Worm (Caenorhabditis elegans) whole organism, late embryonic: ENCODE results near the gene frpr-2.

Experiments
- K09A11.1 ChIP-seq: sonication (generic microtip); optimal IDR thresholded peaks from 2 replicates; lab custom pipeline; 2017; ENCODE audit warnings: antibody characterized with exemption, mild to moderate bottlenecking, missing genetic modification characterization, missing compliant biosample characterization; ENCODE audit not compliant: insufficient read depth
- T23F11.4 ChIP-seq: fragments of 200-800 bp; sonication (Bioruptor generic); optimal IDR thresholded peaks from 2 replicates; lab custom pipeline; 2018; ENCODE audit warnings: mild to moderate bottlenecking, missing genetic modification characterization, missing compliant biosample characterization
- ahr-1 ChIP-seq: sonication (generic microtip); optimal IDR thresholded peaks from 2 replicates; lab custom pipeline; 2016; ENCODE audit warnings: missing genetic modification characterization, missing compliant biosample characterization
- ama-1 ChIP-seq: fragments of 150-350 bp; optimal IDR thresholded peaks from 2 replicates; lab custom pipeline; 2014
- ceh-14 ChIP-seq: sonication (generic microtip); optimal IDR thresholded peaks from 2 replicates; lab custom pipeline; 2016; ENCODE audit warnings: missing genotype, missing genetic modification characterization, missing compliant biosample characterization
- ceh-18 ChIP-seq: sonication (generic microtip); optimal IDR thresholded peaks from 2 replicates; lab custom pipeline; 2016; ENCODE audit warnings: missing genetic modification characterization, missing compliant biosample characterization
- ceh-19 ChIP-seq: fragments of 200-800 bp; sonication (Bioruptor generic); optimal IDR thresholded peaks from 2 replicates; lab custom pipeline; 2018; ENCODE audit warnings: mild to moderate bottlenecking, missing genetic modification characterization, missing compliant biosample characterization
- ceh-2 ChIP-seq: sonication (generic microtip); optimal IDR thresholded peaks from 2 replicates; lab custom pipeline; 2016; ENCODE audit warnings: missing genotype, missing genetic modification characterization, missing compliant biosample characterization
- ceh-22 ChIP-seq: sonication (generic microtip); optimal IDR thresholded peaks from 2 replicates; lab custom pipeline; 2017; ENCODE audit warnings: missing biosample characterization, missing genetic modification characterization
- ceh-30 ChIP-seq: fragments of 150-350 bp; optimal IDR thresholded peaks from 2 replicates; lab custom pipeline; 2014; ENCODE audit warnings: missing biosample characterization, missing genetic modification characterization
- ceh-34 ChIP-seq: sonication (generic microtip); optimal IDR thresholded peaks from 2 replicates; lab custom pipeline; 2016; ENCODE audit warnings: mild to moderate bottlenecking, missing genetic modification characterization, missing compliant biosample characterization
- ceh-48 ChIP-seq: sonication (generic microtip); optimal IDR thresholded peaks from 2 replicates; lab custom pipeline; 2016; ENCODE audit warnings: missing genetic modification characterization, inconsistent platforms, missing compliant biosample characterization
- ceh-9 ChIP-seq: sonication (generic microtip); optimal IDR thresholded peaks from 2 replicates; lab custom pipeline; 2016; ENCODE audit warnings: mild to moderate bottlenecking, missing genetic modification characterization, inconsistent platforms, missing compliant biosample characterization
- che-1 ChIP-seq: sonication (generic microtip); optimal IDR thresholded peaks from 2 replicates; lab custom pipeline; 2016; ENCODE audit warnings: mild to moderate bottlenecking, missing genetic modification characterization, missing compliant biosample characterization
- elt-4 ChIP-seq: sonication (generic microtip); optimal IDR thresholded peaks from 2 replicates; lab custom pipeline; 2016; ENCODE audit warnings: missing genetic modification characterization, missing compliant biosample characterization
- eyg-1 ChIP-seq: sonication (generic microtip); optimal IDR thresholded peaks from 2 replicates; lab custom pipeline; 2016; ENCODE audit warnings: missing genotype, missing genetic modification characterization, missing compliant biosample characterization
- fkh-6 ChIP-seq: sonication (generic microtip); optimal IDR thresholded peaks from 2 replicates; lab custom pipeline; 2016; ENCODE audit warnings: missing genetic modification characterization, missing compliant biosample characterization
- hlh-13 ChIP-seq: fragments of 200-800 bp; sonication (Bioruptor generic); optimal IDR thresholded peaks from 2 replicates; lab custom pipeline; 2018; ENCODE audit warnings: mild to moderate bottlenecking, missing genetic modification characterization, missing compliant biosample characterization
- hlh-30 ChIP-seq: sonication (generic microtip); optimal IDR thresholded peaks from 2 replicates; lab custom pipeline; 2017; ENCODE audit warnings: antibody characterized with exemption, missing genetic modification characterization, missing compliant biosample characterization; ENCODE audit not compliant: insufficient read depth
- hlh-6 ChIP-seq: sonication (generic microtip); optimal IDR thresholded peaks from 2 replicates; lab custom pipeline; 2016; ENCODE audit warnings: missing genotype, missing genetic modification characterization, missing compliant biosample characterization
- hlh-8 ChIP-seq: sonication (generic microtip); optimal IDR thresholded peaks from 2 replicates; lab custom pipeline; 2016; ENCODE audit warnings: missing genotype, missing genetic modification characterization, missing compliant biosample characterization
- lin-11 ChIP-seq: fragments of 200-800 bp; sonication (Bioruptor generic); optimal IDR thresholded peaks from 2 replicates; lab custom pipeline; 2018; ENCODE audit warnings: mild to moderate bottlenecking, missing genetic modification characterization, missing compliant biosample characterization
- mec-3 ChIP-seq: sonication (generic microtip); optimal IDR thresholded peaks from 2 replicates; lab custom pipeline; 2016; ENCODE audit warnings: borderline replicate concordance, missing genetic modification characterization, missing compliant biosample characterization
- nfya-1 ChIP-seq: sonication (generic microtip); optimal IDR thresholded peaks from 2 replicates; lab custom pipeline; 2017; ENCODE audit warnings: missing genetic modification characterization, mild to moderate bottlenecking, missing compliant biosample characterization, antibody characterized with exemption, moderate library complexity
- nhr-11 ChIP-seq: fragments of 150-350 bp; optimal IDR thresholded peaks from 2 replicates; lab custom pipeline; 2014; ENCODE audit warnings: missing biosample characterization, missing genetic modification characterization
- nhr-232 ChIP-seq: sonication (generic microtip); optimal IDR thresholded peaks from 2 replicates; lab custom pipeline; 2016; ENCODE audit warnings: missing genetic modification characterization, missing compliant biosample characterization
- pha-4 ChIP-seq: fragments of 150-350 bp; optimal IDR thresholded peaks from 2 replicates; lab custom pipeline; 2018; ENCODE audit warnings: missing biosample characterization, missing genetic modification reagents, missing genetic modification characterization
- pros-1 ChIP-seq: fragments of 150-350 bp; optimal IDR thresholded peaks from 2 replicates; lab custom pipeline; 2014; ENCODE audit warnings: missing biosample characterization, missing genetic modification reagents, missing genetic modification characterization
- sox-2 ChIP-seq: fragments of 200-800 bp; sonication (Bioruptor generic); IDR thresholded peaks from 2 replicates; pipeline ENCODE4 v1.3.6; 2022; ENCODE audit warnings: missing genetic modification reagents, missing genetic modification characterization, missing compliant biosample characterization
- sox-4 ChIP-seq: sonication (generic microtip); optimal IDR thresholded peaks from 2 replicates; lab custom pipeline; 2017; ENCODE audit warnings: mild to moderate bottlenecking, missing genetic modification characterization, inconsistent platforms, missing compliant biosample characterization
- tbx-2 ChIP-seq: sonication (generic microtip); optimal IDR thresholded peaks from 2 replicates; lab custom pipeline; 2016; ENCODE audit warnings: missing genetic modification characterization, missing compliant biosample characterization
- tbx-7 ChIP-seq: sonication (generic microtip); optimal IDR thresholded peaks from 2 replicates; lab custom pipeline; 2016; ENCODE audit warnings: missing genotype, missing genetic modification characterization, missing compliant biosample characterization
- unc-3 ChIP-seq, 2 experiments: fragments of 200-800 bp in 1 of 2; sonication (Bioruptor generic) in 1 of 2; sonication (generic microtip) in 1 of 2; conservative IDR thresholded peaks in 1 of 2; optimal IDR thresholded peaks in 1 of 2; 2 replicates each; pipeline versions ENCODE4 v1.3.6 to Lab custom; 2016 to 2022; ENCODE audit warnings: missing compliant biosample characterization in 2 of 2, missing genetic modification characterization in 2 of 2, missing genetic modification reagents in 1 of 2
- unc-55 ChIP-seq: sonication (generic microtip); optimal IDR thresholded peaks from 2 replicates; lab custom pipeline; 2017; ENCODE audit warnings: missing biosample characterization, missing genetic modification reagents, missing genetic modification characterization
- zip-5 ChIP-seq: sonication (generic microtip); optimal IDR thresholded peaks from 2 replicates; lab custom pipeline; 2016; ENCODE audit warnings: missing genetic modification characterization, missing compliant biosample characterization
- ztf-16 ChIP-seq: sonication (generic microtip); optimal IDR thresholded peaks from 2 replicates; lab custom pipeline; 2017; ENCODE audit warnings: missing genetic modification characterization, missing compliant biosample characterization

The frpr-2 gene

DNA sequence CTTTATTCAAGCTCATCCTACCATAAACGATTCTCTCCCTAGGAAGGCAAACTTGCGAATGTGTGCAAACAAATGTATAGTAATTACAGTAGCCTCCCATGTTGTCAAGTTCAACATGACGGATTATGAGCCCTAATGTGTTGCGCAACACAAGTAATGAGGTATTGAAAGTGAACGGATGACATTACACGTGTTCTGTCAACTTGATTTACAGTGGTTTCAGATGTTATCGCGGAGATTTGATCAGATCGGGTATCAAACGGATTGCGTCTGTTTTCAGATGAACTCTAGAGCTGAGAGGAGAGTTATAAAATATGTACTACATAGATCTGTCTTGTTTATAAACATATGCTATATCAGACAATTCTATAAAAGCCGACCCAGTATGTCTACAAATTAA lies 37.1 kb downstream of the frpr-2 start:
- TF ChIP-seq nhr-11 (tag; lab: Kevin White, UChicago) (no peak), ahr-1 (tag; lab: Kevin White, UChicago) (no peak), fkh-6 (tag; lab: Kevin White, UChicago) (no peak), unc-55 (no peak), sox-4 (tag; lab: Kevin White, UChicago) (no peak), hlh-30 (tag; lab: Kevin White, UChicago) (no peak), lin-11 (tag; lab: Kevin White, UChicago) (no peak), hlh-13 (no peak), ceh-48 (tag; lab: Kevin White, UChicago) (no peak)

DNA sequence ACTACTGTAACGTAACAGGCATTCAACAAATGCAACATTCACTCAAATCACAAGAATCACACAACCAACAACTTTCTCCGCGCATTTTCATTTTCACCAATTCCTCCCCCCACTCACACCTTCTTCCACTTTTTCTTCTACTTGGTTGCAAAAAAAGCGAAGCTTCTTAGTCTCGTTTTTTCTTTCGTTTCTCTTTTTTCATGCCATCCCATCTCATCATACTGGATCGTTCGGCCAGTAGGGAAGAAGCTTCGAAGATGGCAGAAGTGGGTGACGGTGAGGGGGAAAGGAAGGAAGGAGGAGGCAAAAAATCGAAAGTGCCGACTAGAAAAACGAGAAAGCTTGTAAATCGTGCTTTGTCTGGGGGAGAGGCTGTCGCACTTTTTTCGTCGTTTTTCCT lies 37.8 kb downstream of the frpr-2 start:
- TF ChIP-seq sox-2 (GFP tag; lab: Robert Waterston, UW) (no peak), hlh-6 (no peak), ceh-30 (tag; lab: Kevin White, UChicago) (no peak), ama-1 (lab: Kevin White, UChicago) (no peak), eyg-1 (tag; lab: Kevin White, UChicago) (no peak), ceh-34 (tag; lab: Kevin White, UChicago) (no peak), ceh-9 (no peak)

DNA sequence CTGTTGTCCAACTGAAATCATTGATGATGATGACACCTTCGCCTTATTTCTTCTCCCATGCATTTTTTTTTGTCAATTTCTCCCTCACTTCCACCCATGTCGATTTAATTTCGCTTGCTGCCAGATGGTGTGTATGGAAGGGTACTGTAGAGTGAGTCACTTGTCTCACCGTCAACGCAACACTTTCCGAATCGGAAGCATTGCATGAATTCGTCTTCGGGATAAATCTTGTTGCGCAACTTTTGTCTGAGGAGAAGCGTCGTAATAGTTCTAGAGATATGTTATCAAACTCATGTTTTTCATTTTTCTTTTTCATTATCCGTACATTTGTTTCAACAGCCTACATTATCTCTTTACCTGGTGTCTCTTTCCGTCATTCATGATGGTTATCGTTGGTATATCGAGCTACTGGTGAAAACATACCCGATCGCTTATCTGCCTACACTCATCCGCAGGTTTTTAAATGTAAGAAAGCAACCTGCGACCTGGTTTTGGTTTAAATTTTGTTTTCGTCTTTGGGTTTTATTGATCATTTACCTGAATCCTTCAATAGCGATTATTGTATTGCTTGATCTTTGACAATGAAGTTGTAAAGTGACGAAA lies 39.3 kb downstream of the frpr-2 start:
- TF ChIP-seq ceh-14 (no peak), ahr-1 (tag; lab: Kevin White, UChicago) (no peak), ceh-2 (tag; lab: Kevin White, UChicago) (no peak), tbx-7 (tag; lab: Kevin White, UChicago) (no peak), nhr-232 (tag; lab: Kevin White, UChicago) (no peak), pha-4 (no peak), mec-3 (tag; lab: Kevin White, UChicago) (no peak), zip-5 (tag; lab: Kevin White, UChicago) (no peak), unc-3 (GFP tag; conservative IDR thresholded peaks at IDR 0.05; lab: Robert Waterston, UW) (no peak), unc-3 (tag; optimal IDR thresholded peaks at IDR 0.05; lab: Kevin White, UChicago) (no peak), pros-1 (tag; lab: Kevin White, UChicago) (no peak), tbx-2 (no peak), ceh-34 (tag; lab: Kevin White, UChicago) (no peak), hlh-8 (tag; lab: Kevin White, UChicago) (no peak), ceh-19 (GFP tag; lab: Kevin White, UChicago) (no peak), ceh-18 (tag; lab: Kevin White, UChicago) (no peak), eyg-1 (tag; lab: Kevin White, UChicago) (no peak), sox-2 (GFP tag; lab: Robert Waterston, UW) (no peak), ceh-48 (tag; lab: Kevin White, UChicago) (no peak), nfya-1 (tag; lab: Kevin White, UChicago) (no peak)

DNA sequence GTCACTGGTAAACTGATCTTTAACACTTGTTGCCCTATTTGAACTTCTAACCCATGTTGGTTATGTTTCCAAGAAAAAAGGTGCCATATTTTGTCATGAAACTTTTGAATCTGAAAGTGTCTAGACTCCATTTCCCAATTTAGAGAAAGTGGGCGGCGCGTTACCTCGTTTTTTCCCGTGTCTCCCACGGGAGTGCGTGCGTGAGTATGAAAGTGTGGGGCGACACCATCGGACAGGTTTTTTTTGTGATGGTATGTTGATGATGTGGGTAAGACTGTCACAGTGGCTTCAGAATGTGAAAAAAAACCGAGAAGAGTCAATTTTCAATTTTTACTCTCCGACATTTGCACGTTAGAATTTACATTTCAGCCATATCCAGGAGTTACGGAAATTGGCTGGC lies 40.5 kb downstream of the frpr-2 start:
- TF ChIP-seq che-1 (tag; lab: Kevin White, UChicago) (no peak), sox-2 (GFP tag; lab: Robert Waterston, UW) (no peak), zip-5 (tag; lab: Kevin White, UChicago) (no peak), unc-55 (no peak), T23F11.4 (GFP tag; lab: Kevin White, UChicago) (no peak), K09A11.1 (tag; lab: Kevin White, UChicago) (no peak), tbx-2 (no peak), hlh-6 (no peak), ceh-22 (tag; lab: Kevin White, UChicago) (no peak), ceh-9 (no peak), ztf-16 (tag; lab: Kevin White, UChicago) (no peak), ceh-18 (tag; lab: Kevin White, UChicago) (no peak), elt-4 (tag; lab: Kevin White, UChicago) (no peak)
